Fruit fly (Drosophila melanogaster): ENCODE results near the gene CtsL4.

CtsL4 gene

DNA sequence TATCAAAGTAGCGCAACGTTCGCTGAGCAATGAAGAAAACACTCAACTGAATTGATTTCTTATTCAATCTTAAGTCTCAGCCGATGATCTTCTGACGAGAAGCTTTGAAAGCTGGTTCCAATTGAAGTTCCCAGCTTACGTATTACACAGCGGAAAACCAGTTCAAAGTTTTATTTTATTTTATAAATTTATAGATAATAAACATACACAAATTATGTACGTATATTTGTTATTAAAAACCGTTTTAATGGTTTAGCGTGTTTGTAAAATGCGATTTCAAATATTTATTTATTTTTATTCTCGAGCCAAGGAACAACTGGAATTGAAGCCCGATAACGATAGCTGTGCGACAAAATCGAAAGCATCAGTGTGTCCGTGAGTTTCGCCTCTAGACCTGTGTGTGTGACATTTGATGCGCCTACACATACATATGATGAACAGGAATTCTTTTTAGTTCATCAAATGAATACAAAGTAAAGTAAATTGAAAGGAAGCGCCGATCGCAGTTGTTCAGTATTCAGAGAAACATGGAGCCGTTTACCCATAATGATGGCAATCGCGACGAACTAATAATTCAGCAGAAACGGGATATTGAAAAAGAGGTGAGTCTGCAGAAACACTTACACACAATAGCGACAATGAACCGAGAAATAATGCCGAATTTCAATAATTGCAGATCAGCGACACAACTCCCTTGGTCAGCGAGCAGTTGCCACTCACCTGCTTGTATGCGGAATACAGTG lies 49.7 kb downstream of the CtsL4 start, which contains the start of the genes CG5390 and CG4968 (continued):
- TF ChIP-seq CG3281 (GFP tag; optimal IDR thresholded peaks at IDR 0.05) (peak; percentile 77), CG6175 (GFP tag; IDR thresholded peaks at IDR 0.05) (no peak), ci (GFP tag; IDR thresholded peaks at IDR 0.05) (peak; percentile 81; the same call in 2 of the 3 replicates), CG18599 (GFP tag; optimal IDR thresholded peaks at IDR 0.05) (peak; percentile 79), Dbx (GFP tag; IDR thresholded peaks at IDR 0.05) (peak; percentile 58; the same call in 1 of the 3 replicates), Lim3 (GFP tag; IDR thresholded peaks at IDR 0.05) (no peak), CrebB (tag; optimal IDR thresholded peaks at IDR 0.05) (peak; percentile 56), trem (tag; optimal IDR thresholded peaks at IDR 0.05) (peak; percentile 95), mam (GFP tag; optimal IDR thresholded peaks at IDR 0.05) (peak; percentile 2), ap (GFP tag; IDR thresholded peaks at IDR 0.05) (no peak), Oli (tag; optimal IDR thresholded peaks at IDR 0.05) (peak; percentile 53), CG11723 (GFP tag; optimal IDR thresholded peaks at IDR 0.05) (peak; percentile 50), vvl (GFP tag; IDR thresholded peaks at IDR 0.05) (peak; percentile 82), gsb-n (tag; optimal IDR thresholded peaks at IDR 0.05) (no peak), CoRest (tag; optimal IDR thresholded peaks at IDR 0.05) (peak; percentile 79), CG31365 (tag; optimal IDR thresholded peaks at IDR 0.05) (no peak), stwl (tag; optimal IDR thresholded peaks at IDR 0.05) (peak; percentile 87), Bteb2 (GFP tag; optimal IDR thresholded peaks at IDR 0.05) (no peak), jumu (GFP tag; optimal IDR thresholded peaks at IDR 0.05) (no peak), Six4 (GFP tag; optimal IDR thresholded peaks at IDR 0.05) (peak; percentile 18), nmo (GFP tag; optimal IDR thresholded peaks at IDR 0.05) (peak; percentile 66), CG2889 (GFP tag; IDR thresholded peaks at IDR 0.05) (no peak), CG30020 (tag; optimal IDR thresholded peaks at IDR 0.05) (peak; percentile 94), CG7786 (GFP tag; optimal IDR thresholded peaks at IDR 0.05) (no peak), CG18619 (GFP tag; optimal IDR thresholded peaks at IDR 0.05) (peak; percentile 38), Hmr (GFP tag; optimal IDR thresholded peaks at IDR 0.05) (peak; percentile 85), CG15269 (tag; optimal IDR thresholded peaks at IDR 0.05) (peak; percentile 85), CG12219 (GFP tag; optimal IDR thresholded peaks at IDR 0.05) (peak; percentile 37), cg (GFP tag; optimal IDR thresholded peaks at IDR 0.05) (peak; percentile 88), CG17361 (GFP tag; IDR thresholded peaks at IDR 0.05) (peak; percentile 62; the same call in 2 of the 3 replicates), CG12299 (tag; optimal IDR thresholded peaks at IDR 0.05) (peak; percentile 73), tin (GFP tag; optimal IDR thresholded peaks at IDR 0.05) (peak; percentile 46), CG1602 (GFP tag; optimal IDR thresholded peaks at IDR 0.05) (peak; percentile 8), rib (GFP tag; IDR thresholded peaks at IDR 0.05) (peak; percentile 20; the same call in 1 of the 2 replicates), CTCF (GFP tag; optimal IDR thresholded peaks at IDR 0.05) (peak; percentile 12), seq (GFP tag; IDR thresholded peaks at IDR 0.05) (0 out of 2 replicates have a peak, but pooled peaks have one; percentile 34), nau (GFP tag; optimal IDR thresholded peaks at IDR 0.05) (peak; percentile 33), CG2120 (GFP tag; optimal IDR thresholded peaks at IDR 0.05) (peak; percentile 75), ewg (GFP tag; optimal IDR thresholded peaks at IDR 0.05) (peak; percentile 38), CG16863 (GFP tag; optimal IDR thresholded peaks at IDR 0.05) (no peak), Ssrp (tag; optimal IDR thresholded peaks at IDR 0.05) (peak; percentile 49), ase (GFP tag; IDR thresholded peaks at IDR 0.05) (peak; percentile 49; the same call in 1 of the 3 replicates), gsb (GFP tag; IDR thresholded peaks at IDR 0.05) (no peak), sr (GFP tag; IDR thresholded peaks at IDR 0.05) (no peak), NC2α (GFP tag; optimal IDR thresholded peaks at IDR 0.05) (no peak), Elba2 (GFP tag; optimal IDR thresholded peaks at IDR 0.05) (no peak), Spps (tag; optimal IDR thresholded peaks at IDR 0.05) (peak; percentile 44), hth (optimal IDR thresholded peaks at IDR 0.05) (no peak), CG11560 (tag; IDR thresholded peaks at IDR 0.05) (no peak), gcm (GFP tag; optimal IDR thresholded peaks at IDR 0.05) (peak; percentile 64), CG18011 (GFP tag; optimal IDR thresholded peaks at IDR 0.05) (peak; percentile 19)
